Fruit fly (Drosophila melanogaster) whole organism, embryonic: ENCODE data around the gene sac.

Source experiments
- D19B ChIP-seq: fragments of 200-800 bp; sonication (Bioruptor generic); optimal IDR thresholded peaks from 2 replicates; lab custom pipeline; 2017; ENCODE audit warnings: missing biosample characterization, mild to moderate bottlenecking, missing genetic modification characterization
- Dip2 ChIP-seq: fragments of 200-800 bp; sonication (Bioruptor generic); IDR thresholded peaks from 2 replicates; pipeline ENCODE4 v1.3.6; 2022; ENCODE audit warnings: missing biosample characterization, missing genetic modification characterization
- PHDP ChIP-seq: fragments of 200-800 bp; sonication (Bioruptor generic); optimal IDR thresholded peaks from 3 replicates; lab custom pipeline; 2018; ENCODE audit warnings: missing biosample characterization, mild to moderate bottlenecking, missing genetic modification characterization, moderate library complexity
- YL-1 ChIP-seq: fragments of 200-800 bp; sonication (Bioruptor generic); optimal IDR thresholded peaks from 3 replicates; lab custom pipeline; 2017; ENCODE audit warnings: missing biosample characterization, mild to moderate bottlenecking, missing genetic modification characterization
- h ChIP-seq: fragments of >200 bp; optimal IDR thresholded peaks from 2 replicates; lab custom pipeline; 2017
- pum ChIP-seq: fragments of 200-800 bp; sonication (Bioruptor generic); optimal IDR thresholded peaks from 2 replicates; lab custom pipeline; 2016; ENCODE audit warnings: missing biosample characterization, missing genetic modification characterization

DNA sequence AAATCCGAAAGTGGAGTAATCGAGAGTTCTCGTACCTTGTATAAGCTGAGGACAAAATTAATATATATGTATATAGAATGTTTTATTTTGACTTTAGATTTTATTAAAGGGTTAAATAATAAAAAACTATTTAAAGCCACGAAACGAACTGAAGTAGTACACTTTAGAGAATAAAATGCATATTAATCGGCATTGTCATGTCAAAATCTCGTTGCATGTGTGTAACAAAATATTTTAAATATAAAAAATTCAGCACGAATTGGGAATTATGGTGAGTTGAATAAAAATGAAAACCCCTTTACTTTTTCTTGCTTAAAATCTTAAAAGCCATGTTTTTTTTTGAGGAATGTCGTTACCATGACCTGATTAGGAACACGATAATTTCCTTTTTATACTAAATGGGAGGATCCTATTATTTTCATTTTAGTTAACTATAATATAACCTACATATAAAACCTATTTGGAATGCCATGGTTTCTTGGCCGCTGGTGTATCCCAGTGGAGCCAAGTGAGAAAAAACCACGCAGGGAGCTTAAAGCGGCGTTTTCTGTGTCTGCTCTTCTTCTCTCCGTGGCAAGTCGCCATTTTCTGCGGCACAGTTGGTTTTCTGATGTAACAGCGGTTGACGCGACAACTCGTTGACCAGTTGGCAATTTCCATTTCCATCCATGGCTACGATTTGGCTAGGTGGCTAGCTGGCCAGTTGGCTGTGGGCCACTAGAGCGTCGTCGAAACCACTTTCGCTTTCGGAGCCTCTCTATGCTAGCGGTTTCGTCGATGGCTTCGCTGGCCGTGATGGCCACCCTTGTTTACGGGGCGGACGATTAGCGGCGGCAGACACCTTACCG, 8.5 kb upstream of the sac start:
- no peak for TF ChIP-seq D19B (GFP tag; lab: Kevin White, UChicago)
- no peak for TF ChIP-seq PHDP (tag; lab: Kevin White, UChicago)
- no peak for TF ChIP-seq h (lab: Kevin White, UChicago)
- no peak for TF ChIP-seq YL-1 (GFP tag; lab: Kevin White, UChicago)
- no peak for TF ChIP-seq pum (GFP tag; lab: Kevin White, UChicago)
- TF ChIP-seq Dip2 (GFP tag; lab: Robert Waterston, UW) = no peak
